Worm (Caenorhabditis elegans): ENCODE results near the gene K11H3.3.

- TF ChIP-seq lir-3 (tag; optimal IDR thresholded peaks at IDR 0.05; ENCODE audit: poor library complexity) (no peak), swsn-7 (tag; optimal IDR thresholded peaks at IDR 0.05) (no peak), zag-1 (tag; optimal IDR thresholded peaks at IDR 0.05) (no peak), C34B4.2 (tag; optimal IDR thresholded peaks at IDR 0.05) (no peak), pag-3 (tag; optimal IDR thresholded peaks at IDR 0.05; ENCODE audit: borderline replicate concordance, insufficient read depth) (no peak), aly-2 (tag; optimal IDR thresholded peaks at IDR 0.05) (no peak), rnt-1 (tag; optimal IDR thresholded peaks at IDR 0.05) (no peak), zip-4 (GFP tag; optimal IDR thresholded peaks at IDR 0.05) (no peak)
Observed at ce11 chrIII:9876951-9877350, 25.3 kb downstream of the K11H3.3 start, which contains the start of gene ZK757.10.

Data from whole organism, L1 larva.